3 worm cellular contexts compared by ENCODE assay signal in genomic region chrX:9324962-9325361, ce11.
TF ChIP-seq lines count a peak whose summit lies in the region.

No protein-coding gene starts in this region.

TF ChIP-seq in whole organism, L1 larva, 84 proteins besides CTCF, POLR2A, EP300 and RAD21:
- TF ChIP-seq jun-1 (tag; optimal IDR thresholded peaks at IDR 0.05; lab: Kevin White, UChicago) (no peak), aha-1 (tag; optimal IDR thresholded peaks at IDR 0.05; lab: Kevin White, UChicago) (no peak), vab-15 (tag; optimal IDR thresholded peaks at IDR 0.05; lab: Kevin White, UChicago) (no peak), unc-62 (GFP tag; optimal IDR thresholded peaks at IDR 0.05; lab: Kevin White, UChicago) (no peak), zip-4 (GFP tag; optimal IDR thresholded peaks at IDR 0.05; lab: Kevin White, UChicago) (no peak), grh-1 (GFP tag; IDR thresholded peaks at IDR 0.05; lab: Robert Waterston, UW) (no peak), nhr-47 (tag; optimal IDR thresholded peaks at IDR 0.05; lab: Kevin White, UChicago) (peak; percentile 53), nhr-76 (tag; optimal IDR thresholded peaks at IDR 0.05; lab: Kevin White, UChicago) (no peak), lin-14 (GFP tag; optimal IDR thresholded peaks at IDR 0.05; lab: Kevin White, UChicago) (peak; percentile 51), nhr-28 (tag; optimal IDR thresholded peaks at IDR 0.05; lab: Kevin White, UChicago) (no peak), ceh-63 (GFP tag; optimal IDR thresholded peaks at IDR 0.05; lab: Kevin White, UChicago) (no peak), nhr-84 (tag; optimal IDR thresholded peaks at IDR 0.05; lab: Kevin White, UChicago) (no peak), blmp-1 (tag; optimal IDR thresholded peaks at IDR 0.05; lab: Kevin White, UChicago) (no peak), unc-98 (GFP tag; IDR thresholded peaks at IDR 0.05; lab: Robert Waterston, UW) (no peak), pag-3 (tag; optimal IDR thresholded peaks at IDR 0.05; lab: Kevin White, UChicago; ENCODE audit: borderline replicate concordance, insufficient read depth) (no peak), nhr-85 (tag; lab: Kevin White, UChicago) (no peak), C34B4.2 (tag; optimal IDR thresholded peaks at IDR 0.05; lab: Kevin White, UChicago) (no peak), nhr-71 (tag; optimal IDR thresholded peaks at IDR 0.05; lab: Kevin White, UChicago) (peak; percentile 31), ztf-11 (tag; optimal IDR thresholded peaks at IDR 0.05; lab: Kevin White, UChicago) (no peak), F16B12.6 (tag; optimal IDR thresholded peaks at IDR 0.05; lab: Kevin White, UChicago) (no peak), pqm-1 (tag; optimal IDR thresholded peaks at IDR 0.05; lab: Kevin White, UChicago) (no peak), fkh-8 (tag; optimal IDR thresholded peaks at IDR 0.05; lab: Kevin White, UChicago) (peak; percentile 18), nhr-77 (tag; optimal IDR thresholded peaks at IDR 0.05; lab: Kevin White, UChicago) (no peak)

TF ChIP-seq in whole organism, late embryonic, 69 proteins besides CTCF, POLR2A, EP300 and RAD21:
- no peak for TF ChIP-seq ceh-2 (tag; optimal IDR thresholded peaks at IDR 0.05; lab: Kevin White, UChicago)
- TF ChIP-seq unc-42 (tag; optimal IDR thresholded peaks at IDR 0.05; lab: Kevin White, UChicago): peak; percentile 84

TF ChIP-seq in whole organism, mixed stage, embryonic, 35 proteins besides CTCF, POLR2A, EP300 and RAD21:
- TF ChIP-seq ces-1 (GFP tag; optimal IDR thresholded peaks at IDR 0.05; lab: Kevin White, UChicago): peak; percentile 85
- TF ChIP-seq M03D4.4 (tag; optimal IDR thresholded peaks at IDR 0.05; lab: Kevin White, UChicago): no peak
TF ChIP-seq in whole organism, mixed stage, embryonic: peak in this region for 1.
